Fruit fly (Drosophila melanogaster) whole organism, embryonic: ENCODE measurements around the gene unc-119.
A peak's percentile ranks its signal among the peaks of the same experiment; 100 is the strongest.

ENCODE experiments used
- Aef1 ChIP-seq: fragments of 200-800 bp; sonication (Bioruptor generic); IDR thresholded peaks from 3 replicates; pipeline ENCODE4 v1.3.6; 2022; ENCODE audit warnings: missing biosample characterization, missing genetic modification characterization
- Atf6 ChIP-seq: fragments of 200-800 bp; sonication (Bioruptor generic); IDR thresholded peaks from 2 replicates; pipeline ENCODE4 v1.3.6; 2022; ENCODE audit warnings: missing biosample characterization, missing genetic modification characterization
- Bgb ChIP-seq: fragments of 200-800 bp; sonication (Bioruptor generic); IDR thresholded peaks from 2 replicates; pipeline ENCODE4 v1.3.6; 2022; ENCODE audit warnings: missing biosample characterization, missing genetic modification characterization; ENCODE audit not compliant: partially characterized antibody
- Blimp-1 ChIP-seq: fragments of 200-800 bp; sonication (Bioruptor generic); optimal IDR thresholded peaks from 3 replicates; lab custom pipeline; 2018; ENCODE audit warnings: missing biosample characterization, missing genetic modification characterization, mild to moderate bottlenecking, moderate library complexity, missing genetic modification reagents
- CG11695 ChIP-seq: fragments of 200-800 bp; sonication (Bioruptor generic); IDR thresholded peaks from 3 replicates; pipeline ENCODE4 v1.3.6; 2022; ENCODE audit warnings: missing biosample characterization, missing genetic modification characterization
- CG13894 ChIP-seq: fragments of 200-800 bp; sonication (Bioruptor generic); optimal IDR thresholded peaks from 3 replicates; lab custom pipeline; 2018; ENCODE audit warnings: missing biosample characterization, mild to moderate bottlenecking, missing genetic modification characterization, moderate library complexity
- CG14965 ChIP-seq: fragments of 200-800 bp; sonication (Bioruptor generic); optimal IDR thresholded peaks from 2 replicates; lab custom pipeline; 2016; ENCODE audit warnings: missing biosample characterization, missing genetic modification characterization, borderline replicate concordance
- CG15514 ChIP-seq: fragments of 200-800 bp; sonication (Bioruptor generic); optimal IDR thresholded peaks from 3 replicates; lab custom pipeline; 2017; ENCODE audit warnings: missing biosample characterization, missing genetic modification characterization, mild to moderate bottlenecking, moderate library complexity, missing genetic modification reagents
- CG15601 ChIP-seq: fragments of 200-800 bp; sonication (Bioruptor generic); optimal IDR thresholded peaks from 3 replicates; lab custom pipeline; 2019; ENCODE audit warnings: missing biosample characterization, mild to moderate bottlenecking, missing genetic modification characterization, moderate library complexity
- CG1647 ChIP-seq: fragments of 200-800 bp; sonication (Bioruptor generic); optimal IDR thresholded peaks from 3 replicates; lab custom pipeline; 2016; ENCODE audit warnings: missing biosample characterization, missing genetic modification characterization
- CG17568 ChIP-seq: fragments of 200-800 bp; sonication (Bioruptor generic); optimal IDR thresholded peaks from 2 replicates; lab custom pipeline; 2018; ENCODE audit warnings: missing biosample characterization, mild to moderate bottlenecking, missing genetic modification characterization, moderate library complexity
- CG31365 ChIP-seq: fragments of 200-800 bp; sonication (Bioruptor generic); optimal IDR thresholded peaks from 2 replicates; lab custom pipeline; 2018; ENCODE audit warnings: missing biosample characterization, mild to moderate bottlenecking, missing genetic modification characterization
- CG31388 ChIP-seq: fragments of 200-800 bp; sonication (Bioruptor generic); optimal IDR thresholded peaks from 2 replicates; lab custom pipeline; 2016; ENCODE audit warnings: missing biosample characterization, missing genetic modification characterization
- CG3726 ChIP-seq: fragments of 200-800 bp; sonication (Bioruptor generic); IDR thresholded peaks from 3 replicates; pipeline ENCODE4, ENCODE4 v1.3.6; 2022; ENCODE audit warnings: missing biosample characterization, missing genetic modification characterization
- CG4854 ChIP-seq: fragments of 200-800 bp; sonication (Bioruptor generic); optimal IDR thresholded peaks from 2 replicates; lab custom pipeline; 2016; ENCODE audit warnings: missing biosample characterization, missing genetic modification characterization, inconsistent platforms
- CG6854 ChIP-seq: fragments of 200-800 bp; sonication (Bioruptor generic); optimal IDR thresholded peaks from 3 replicates; lab custom pipeline; 2017; ENCODE audit warnings: missing biosample characterization, mild to moderate bottlenecking, missing genetic modification characterization
- CG7357 ChIP-seq: fragments of 200-800 bp; sonication (Bioruptor generic); IDR thresholded peaks from 3 replicates; pipeline ENCODE4 v1.3.6; 2022; ENCODE audit warnings: missing biosample characterization, missing genetic modification characterization
- CG7839 ChIP-seq: fragments of 200-800 bp; sonication (Bioruptor generic); optimal IDR thresholded peaks from 3 replicates; lab custom pipeline; 2018; ENCODE audit warnings: missing biosample characterization, mild to moderate bottlenecking, missing genetic modification characterization, moderate library complexity
- CG8944 ChIP-seq: fragments of 200-800 bp; sonication (Bioruptor generic); optimal IDR thresholded peaks from 3 replicates; lab custom pipeline; 2016; ENCODE audit warnings: missing biosample characterization, missing genetic modification characterization
- Deaf1 ChIP-seq: fragments of 200-800 bp; optimal IDR thresholded peaks from 3 replicates; lab custom pipeline; 2019; ENCODE audit warnings: missing biosample characterization, mild to moderate bottlenecking, missing genetic modification characterization, moderate library complexity
- ERR ChIP-seq: fragments of 200-800 bp; sonication (Bioruptor generic); optimal IDR thresholded peaks from 2 replicates; lab custom pipeline; 2016; ENCODE audit warnings: missing biosample characterization, missing genetic modification characterization
- Elba2 ChIP-seq: fragments of 200-800 bp; sonication (Bioruptor generic); optimal IDR thresholded peaks from 3 replicates; lab custom pipeline; 2016; ENCODE audit warnings: missing biosample characterization, missing genetic modification characterization
- GATAe ChIP-seq: fragments of 200-800 bp; sonication (Bioruptor generic); conservative IDR thresholded peaks from 2 replicates; pipeline ENCODE4 v1.3.6; 2022; ENCODE audit warnings: missing biosample characterization, missing genetic modification characterization
- HLH54F ChIP-seq: fragments of 200-800 bp; sonication (Bioruptor generic); optimal IDR thresholded peaks from 3 replicates; lab custom pipeline; 2016; ENCODE audit warnings: missing biosample characterization, missing genetic modification characterization
- MESR4 ChIP-seq: fragments of 200-800 bp; sonication (Bioruptor generic); optimal IDR thresholded peaks from 2 replicates; lab custom pipeline; 2018; ENCODE audit warnings: missing biosample characterization, mild to moderate bottlenecking, missing genetic modification characterization, moderate library complexity
- Myb ChIP-seq: fragments of 200-800 bp; sonication (Bioruptor generic); optimal IDR thresholded peaks from 2 replicates; lab custom pipeline; 2016; ENCODE audit warnings: missing biosample characterization, missing genetic modification characterization
- Nf-YC ChIP-seq: fragments of 200-800 bp; optimal IDR thresholded peaks from 3 replicates; lab custom pipeline; 2019; ENCODE audit warnings: missing biosample characterization, mild to moderate bottlenecking, missing genetic modification characterization, moderate library complexity
- Pdp1 ChIP-seq, 2 experiments: fragments of 200-800 bp; sonication (Bioruptor generic); optimal IDR thresholded peaks; 3 replicates each; lab custom pipeline; 2016; ENCODE audit warnings: missing biosample characterization in 2 of 2, missing genetic modification characterization in 2 of 2, mild to moderate bottlenecking in 1 of 2, moderate library complexity in 1 of 2
- Ravus ChIP-seq: fragments of 200-800 bp; sonication (Bioruptor generic); IDR thresholded peaks from 2 replicates; pipeline ENCODE4 v1.3.6; 2022; ENCODE audit warnings: missing biosample characterization, missing genetic modification characterization
- Usf ChIP-seq: fragments of 200-800 bp; sonication (Bioruptor generic); optimal IDR thresholded peaks from 2 replicates; lab custom pipeline; 2017; ENCODE audit warnings: missing genotype, missing biosample characterization, missing genetic modification characterization
- YL-1 ChIP-seq: fragments of 200-800 bp; sonication (Bioruptor generic); optimal IDR thresholded peaks from 3 replicates; lab custom pipeline; 2017; ENCODE audit warnings: missing biosample characterization, mild to moderate bottlenecking, missing genetic modification characterization
- ase ChIP-seq: fragments of 200-800 bp; sonication (Bioruptor generic); IDR thresholded peaks from 3 replicates; pipeline ENCODE4 v1.3.6; 2022; ENCODE audit warnings: missing biosample characterization, missing genetic modification characterization
- az2 ChIP-seq: fragments of 200-800 bp; sonication (Bioruptor generic); optimal IDR thresholded peaks from 3 replicates; lab custom pipeline; 2016; ENCODE audit warnings: missing biosample characterization, missing genetic modification characterization
- bcd ChIP-seq: fragments of 200-800 bp; sonication (Bioruptor generic); optimal IDR thresholded peaks from 2 replicates; lab custom pipeline; 2017; ENCODE audit warnings: missing biosample characterization, mild to moderate bottlenecking, missing genetic modification characterization
- bigmax ChIP-seq: fragments of 200-800 bp; sonication (Bioruptor generic); optimal IDR thresholded peaks from 2 replicates; lab custom pipeline; 2018; ENCODE audit warnings: missing biosample characterization, mild to moderate bottlenecking, missing genetic modification characterization
- cad ChIP-seq: fragments of >200 bp; optimal IDR thresholded peaks from 2 replicates; lab custom pipeline; 2017; ENCODE audit warnings: missing biosample characterization, missing genetic modification characterization
- crp ChIP-seq, 2 experiments: fragments of 200-800 bp; sonication (Bioruptor generic); optimal IDR thresholded peaks; 2 replicates in 1 of 2; 3 replicates in 1 of 2; lab custom pipeline; 2017; ENCODE audit warnings: missing biosample characterization in 2 of 2, missing genetic modification characterization in 2 of 2, mild to moderate bottlenecking in 1 of 2, moderate library complexity in 1 of 2
- ham ChIP-seq: fragments of 200-800 bp; sonication (Bioruptor generic); IDR thresholded peaks from 2 replicates; pipeline ENCODE4 v1.3.6; 2022; ENCODE audit warnings: missing biosample characterization, missing genetic modification characterization
- hkb ChIP-seq, 2 experiments: fragments of 200-800 bp in 1 of 2; fragments of >200 bp in 1 of 2; sonication (Bioruptor generic) in 1 of 2; IDR thresholded peaks in 1 of 2; optimal IDR thresholded peaks in 1 of 2; 2 replicates each; pipeline versions ENCODE4 v1.3.6 to Lab custom; 2017 to 2022; ENCODE audit warnings: missing biosample characterization in 1 of 2, missing genetic modification characterization in 1 of 2
- jigr1 ChIP-seq: fragments of 200-800 bp; sonication (Bioruptor generic); IDR thresholded peaks from 3 replicates; pipeline ENCODE4 v1.3.6; 2022; ENCODE audit warnings: missing biosample characterization, missing genetic modification characterization
- lilli ChIP-seq: fragments of 200-800 bp; sonication (Bioruptor generic); optimal IDR thresholded peaks from 3 replicates; lab custom pipeline; 2016; ENCODE audit warnings: missing biosample characterization, missing genetic modification characterization
- p53 ChIP-seq: fragments of 200-800 bp; sonication (Bioruptor generic); optimal IDR thresholded peaks from 2 replicates; lab custom pipeline; 2016; ENCODE audit warnings: missing biosample characterization, missing genetic modification characterization
- prd ChIP-seq, 3 experiments: fragments of >200 bp in 2 of 3; fragments of 200-800 bp in 1 of 3; sonication (Bioruptor generic) in 1 of 3; optimal IDR thresholded peaks in 2 of 3; IDR thresholded peaks in 1 of 3; 2 replicates in 2 of 3; 3 replicates in 1 of 3; pipeline versions ENCODE4 v1.3.6 to Lab custom; 2017 to 2022; ENCODE audit warnings: missing biosample characterization in 1 of 3, missing genetic modification characterization in 1 of 3
- sens-2 ChIP-seq: fragments of 200-800 bp; sonication (Bioruptor generic); IDR thresholded peaks from 2 replicates; pipeline ENCODE4 v1.3.6; 2022; ENCODE audit warnings: missing biosample characterization, missing genetic modification characterization
- sna ChIP-seq: fragments of 200-800 bp; sonication (Bioruptor generic); IDR thresholded peaks from 2 replicates; pipeline ENCODE4 v1.3.6; 2022; ENCODE audit warnings: missing biosample characterization, missing genetic modification characterization; ENCODE audit not compliant: partially characterized antibody
- sr ChIP-seq: fragments of 200-800 bp; sonication (Bioruptor generic); IDR thresholded peaks from 3 replicates; pipeline ENCODE4 v1.3.6; 2022; ENCODE audit warnings: missing biosample characterization, missing genetic modification characterization
- tap ChIP-seq: fragments of 200-800 bp; optimal IDR thresholded peaks from 3 replicates; lab custom pipeline; 2019; ENCODE audit warnings: missing biosample characterization, mild to moderate bottlenecking, missing genetic modification characterization, moderate library complexity
- ttk ChIP-seq: fragments of 200-800 bp; sonication (Bioruptor generic); IDR thresholded peaks from 2 replicates; pipeline ENCODE4 v2.1.2; 2022; ENCODE audit warnings: missing biosample characterization, missing genetic modification characterization
- tup ChIP-seq: fragments of 200-800 bp; sonication (Bioruptor generic); optimal IDR thresholded peaks from 2 replicates; lab custom pipeline; 2016; ENCODE audit warnings: missing biosample characterization, mild to moderate bottlenecking, missing genetic modification characterization, moderate library complexity

The unc-119 gene

dm6 chrX:7290811-7291515 lies at the start of gene unc-119 (continued):
- TF ChIP-seq CG15601 (tag; lab: Kevin White, UChicago) (peak; percentile 38), cad (GFP tag; lab: Kevin White, UChicago) (no peak), GATAe (GFP tag; lab: Robert Waterston, UW) (no peak), lilli (GFP tag; lab: Kevin White, UChicago) (peak; percentile 11), Deaf1 (tag; lab: Kevin White, UChicago) (no peak), CG8944 (no peak), jigr1 (GFP tag; lab: Robert Waterston, UW) (no peak), YL-1 (GFP tag; lab: Kevin White, UChicago) (peak; percentile 14), Elba2 (no peak), CG7357 (GFP tag; lab: Robert Waterston, UW) (no peak), CG1647 (GFP tag; lab: Kevin White, UChicago) (no peak), CG13894 (tag; lab: Kevin White, UChicago) (peak; percentile 55), CG14965 (GFP tag; lab: Kevin White, UChicago) (no peak), Atf6 (GFP tag; lab: Robert Waterston, UW) (no peak), Aef1 (GFP tag; lab: Robert Waterston, UW) (no peak), bcd (no peak), MESR4 (GFP tag; lab: Kevin White, UChicago) (peak; percentile 54), hkb (optimal IDR thresholded peaks at IDR 0.05; lab: Kevin White, UChicago) (no peak), hkb (GFP tag; IDR thresholded peaks at IDR 0.05; lab: Robert Waterston, UW) (no peak), Nf-YC (tag; lab: Kevin White, UChicago) (peak; percentile 21), prd (optimal IDR thresholded peaks at IDR 0.05; lab: Kevin White, UChicago) (no peak), prd (GFP tag; IDR thresholded peaks at IDR 0.05; lab: Robert Waterston, UW) (no peak), ase (GFP tag; lab: Robert Waterston, UW) (no peak), CG7839 (tag; lab: Kevin White, UChicago) (no peak), p53 (peak; percentile 30), Usf (no peak), CG11695 (GFP tag; lab: Robert Waterston, UW) (no peak), Myb (peak; percentile 37), az2 (GFP tag; lab: Kevin White, UChicago) (no peak), Blimp-1 (GFP tag; lab: Kevin White, UChicago) (no peak), CG3726 (GFP tag; lab: Robert Waterston, UW) (no peak), Bgb (GFP tag; lab: Robert Waterston, UW) (peak; percentile 83), CG6854 (GFP tag; lab: Kevin White, UChicago) (no peak), CG31388 (GFP tag; lab: Kevin White, UChicago) (no peak), tup (no peak), sens-2 (GFP tag; lab: Robert Waterston, UW) (no peak), sr (no peak), CG4854 (GFP tag; lab: Kevin White, UChicago) (no peak), ttk (GFP tag; lab: Robert Waterston, UW) (no peak), CG17568 (GFP tag; lab: Kevin White, UChicago) (no peak), CG15514 (GFP tag; lab: Kevin White, UChicago) (peak; percentile 52), HLH54F (GFP tag; lab: Kevin White, UChicago) (no peak), tap (no peak), Ravus (GFP tag; lab: Robert Waterston, UW) (no peak), ham (no peak), bigmax (no peak), CG31365 (tag; lab: Kevin White, UChicago) (no peak), crp (GFP tag; optimal IDR thresholded peaks at IDR 0.05; lab: Kevin White, UChicago) (no peak), ERR (GFP tag; lab: Kevin White, UChicago) (no peak), Pdp1 (GFP tag; optimal IDR thresholded peaks at IDR 0.05; lab: Kevin White, UChicago) (peak in 1 of 2 experiments; percentile 80), sna (GFP tag; lab: Robert Waterston, UW) (peak; percentile 1; the same call in 1 of the 2 replicates)
